Fruit fly (Drosophila melanogaster) S2 (cell line): Measurements from ENCODE around the gene mira.

ENCODE experiments used
- CG8478 ChIP-seq: fragments of >200 bp; optimal IDR thresholded peaks from 2 replicates; lab custom pipeline; 2018
- CTCF ChIP-seq, 2 experiments: fragments of >200 bp; optimal IDR thresholded peaks; 2 replicates each; lab custom pipeline; 2018

DNA sequence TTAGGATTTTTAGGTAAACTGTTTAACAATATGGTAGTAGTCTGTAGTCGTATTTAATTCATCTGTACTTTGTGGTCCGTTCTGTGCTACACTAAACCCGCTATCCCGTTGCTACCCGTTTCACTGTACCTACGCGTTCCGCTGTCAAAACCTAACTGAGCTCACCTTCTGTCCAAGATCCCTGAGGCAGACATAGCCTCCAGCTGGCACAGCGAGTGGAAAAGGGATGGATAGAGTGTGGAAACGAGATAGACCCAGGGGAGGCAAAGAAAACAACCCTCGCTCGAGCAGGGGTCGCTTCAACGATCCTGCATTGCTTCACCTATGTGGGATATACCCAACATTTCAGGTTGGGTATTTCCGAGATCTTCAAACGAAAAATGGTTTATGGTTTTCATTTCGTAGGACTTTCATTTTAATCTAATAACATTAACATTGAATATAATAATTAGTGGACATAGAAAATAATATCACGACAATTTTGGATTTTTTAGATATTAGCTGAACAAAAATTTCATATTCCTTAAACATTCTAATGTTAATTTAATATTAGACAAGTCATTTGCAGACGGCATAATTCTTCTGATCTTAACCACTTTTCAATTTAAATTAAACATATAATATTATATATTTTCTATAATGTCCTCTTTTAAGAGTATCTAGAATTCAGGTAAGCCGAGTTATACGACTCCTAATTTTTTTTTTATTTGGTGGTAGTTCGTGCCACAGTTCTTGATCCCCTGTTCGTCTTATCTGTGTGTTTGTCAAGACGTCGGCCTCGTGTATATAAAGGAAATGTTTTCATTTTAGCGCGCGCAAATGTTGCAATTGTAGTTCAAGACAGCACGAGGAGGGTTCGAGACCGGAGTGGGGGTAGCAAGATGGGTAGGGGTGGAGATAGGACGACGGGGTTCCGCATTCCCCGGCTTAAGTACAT lies at the start of gene mira:
- TF ChIP-seq CG8478 (no peak), CTCF (optimal IDR thresholded peaks at IDR 0.05; lab: Kevin White, UChicago) (no peak)
